Fruit fly (Drosophila melanogaster) whole organism, embryonic: ENCODE data around the gene CG11550.

Experiments
- B-H2 ChIP-seq: fragments of 200-800 bp; sonication (Bioruptor generic); optimal IDR thresholded peaks from 2 replicates; lab custom pipeline; 2018; ENCODE audit warnings: missing biosample characterization, mild to moderate bottlenecking, missing genetic modification characterization
- Bdp1 ChIP-seq: fragments of 200-800 bp; sonication (Bioruptor generic); optimal IDR thresholded peaks from 3 replicates; lab custom pipeline; 2016; ENCODE audit warnings: missing biosample characterization, missing genetic modification characterization
- Blimp-1 ChIP-seq: fragments of 200-800 bp; sonication (Bioruptor generic); optimal IDR thresholded peaks from 3 replicates; lab custom pipeline; 2018; ENCODE audit warnings: missing biosample characterization, missing genetic modification characterization, mild to moderate bottlenecking, moderate library complexity, missing genetic modification reagents
- BtbVII ChIP-seq: fragments of 200-800 bp; sonication (Bioruptor generic); optimal IDR thresholded peaks from 3 replicates; lab custom pipeline; 2017; ENCODE audit warnings: missing biosample characterization, mild to moderate bottlenecking, missing genetic modification characterization
- CG10147 ChIP-seq: fragments of 200-800 bp; sonication (Bioruptor generic); optimal IDR thresholded peaks from 2 replicates; lab custom pipeline; 2019; ENCODE audit warnings: missing biosample characterization, mild to moderate bottlenecking, missing genetic modification characterization, moderate library complexity
- CG10431 ChIP-seq: fragments of 200-800 bp; sonication (Bioruptor generic); optimal IDR thresholded peaks from 3 replicates; lab custom pipeline; 2018; ENCODE audit warnings: missing biosample characterization, mild to moderate bottlenecking, missing genetic modification characterization
- CG10565 ChIP-seq: fragments of 200-800 bp; sonication (Bioruptor generic); optimal IDR thresholded peaks from 3 replicates; lab custom pipeline; 2016; ENCODE audit warnings: missing biosample characterization, mild to moderate bottlenecking, missing genetic modification characterization
- CG13424 ChIP-seq: fragments of 200-800 bp; sonication (Bioruptor generic); optimal IDR thresholded peaks from 2 replicates; lab custom pipeline; 2019; ENCODE audit warnings: missing biosample characterization, mild to moderate bottlenecking, missing genetic modification characterization, moderate library complexity
- CG16815 ChIP-seq: fragments of 200-800 bp; sonication (Bioruptor generic); optimal IDR thresholded peaks from 3 replicates; lab custom pipeline; 2017; ENCODE audit warnings: missing biosample characterization, mild to moderate bottlenecking, missing genetic modification characterization
- CG17359 ChIP-seq: fragments of 200-800 bp; sonication (Bioruptor generic); optimal IDR thresholded peaks from 3 replicates; lab custom pipeline; 2018; ENCODE audit warnings: missing biosample characterization, mild to moderate bottlenecking, missing genetic modification characterization, moderate library complexity
- CG2120 ChIP-seq: fragments of 200-800 bp; sonication (Bioruptor generic); optimal IDR thresholded peaks from 3 replicates; lab custom pipeline; 2016; ENCODE audit warnings: missing biosample characterization, missing genetic modification characterization
- CG2678 ChIP-seq: fragments of 200-800 bp; sonication (Bioruptor generic); optimal IDR thresholded peaks from 3 replicates; lab custom pipeline; 2019; ENCODE audit warnings: missing biosample characterization, mild to moderate bottlenecking, missing genetic modification characterization, moderate library complexity
- CG2889 ChIP-seq: fragments of 200-800 bp; sonication (Bioruptor generic); IDR thresholded peaks from 3 replicates; pipeline ENCODE4 v1.3.6; 2022; ENCODE audit warnings: missing biosample characterization, missing genetic modification characterization
- CG30403 ChIP-seq: fragments of 200-800 bp; sonication (Bioruptor generic); optimal IDR thresholded peaks from 3 replicates; lab custom pipeline; 2016; ENCODE audit warnings: missing biosample characterization, missing genetic modification characterization
- CG31388 ChIP-seq: fragments of 200-800 bp; sonication (Bioruptor generic); optimal IDR thresholded peaks from 2 replicates; lab custom pipeline; 2016; ENCODE audit warnings: missing biosample characterization, missing genetic modification characterization
- CG32532 ChIP-seq: fragments of 200-800 bp; sonication (Bioruptor generic); IDR thresholded peaks from 2 replicates; pipeline ENCODE4 v1.3.6; 2022; ENCODE audit warnings: missing biosample characterization, missing genetic modification characterization
- CG5180 ChIP-seq: fragments of 200-800 bp; sonication (Bioruptor generic); optimal IDR thresholded peaks from 3 replicates; lab custom pipeline; 2017; ENCODE audit warnings: missing biosample characterization, missing genetic modification characterization, mild to moderate bottlenecking, moderate library complexity, missing genetic modification reagents
- CG7745 ChIP-seq: fragments of 200-800 bp; sonication (Bioruptor generic); optimal IDR thresholded peaks from 2 replicates; lab custom pipeline; 2018; ENCODE audit warnings: missing biosample characterization, mild to moderate bottlenecking, missing genetic modification characterization, moderate library complexity
- CG7839 ChIP-seq: fragments of 200-800 bp; sonication (Bioruptor generic); optimal IDR thresholded peaks from 3 replicates; lab custom pipeline; 2018; ENCODE audit warnings: missing biosample characterization, mild to moderate bottlenecking, missing genetic modification characterization, moderate library complexity
- CG8478 ChIP-seq: fragments of >200 bp; optimal IDR thresholded peaks from 2 replicates; lab custom pipeline; 2018
- CG9817 ChIP-seq: fragments of 200-800 bp; sonication (Bioruptor generic); optimal IDR thresholded peaks from 2 replicates; lab custom pipeline; 2018; ENCODE audit warnings: missing biosample characterization, mild to moderate bottlenecking, missing genetic modification characterization, moderate library complexity
- D ChIP-seq, 2 experiments: fragments of 200-800 bp in 1 of 2; fragments of >200 bp in 1 of 2; sonication (Bioruptor generic) in 1 of 2; optimal IDR thresholded peaks; 2 replicates in 1 of 2; 3 replicates in 1 of 2; lab custom pipeline; 2017; ENCODE audit warnings: mild to moderate bottlenecking in 1 of 2, missing biosample characterization in 1 of 2, missing genetic modification characterization in 1 of 2, missing genetic modification reagents in 1 of 2
- D19A ChIP-seq: fragments of 200-800 bp; optimal IDR thresholded peaks from 3 replicates; lab custom pipeline; 2019; ENCODE audit warnings: missing biosample characterization, mild to moderate bottlenecking, missing genetic modification characterization, moderate library complexity
- Dip2 ChIP-seq: fragments of 200-800 bp; sonication (Bioruptor generic); IDR thresholded peaks from 2 replicates; pipeline ENCODE4 v1.3.6; 2022; ENCODE audit warnings: missing biosample characterization, missing genetic modification characterization
- Dll ChIP-seq: fragments of 200-800 bp; sonication (Bioruptor generic); IDR thresholded peaks from 4 replicates; pipeline ENCODE4 v1.3.6; 2022; ENCODE audit warnings: missing biosample characterization, missing genetic modification characterization; ENCODE audit not compliant: partially characterized antibody
- HHEX ChIP-seq: fragments of 200-800 bp; sonication (Bioruptor generic); optimal IDR thresholded peaks from 3 replicates; lab custom pipeline; 2017; ENCODE audit warnings: missing biosample characterization, mild to moderate bottlenecking, missing genetic modification characterization, missing genetic modification reagents
- HLH4C ChIP-seq: fragments of 200-800 bp; sonication (Bioruptor generic); IDR thresholded peaks from 3 replicates; pipeline ENCODE4 v1.3.6; 2022; ENCODE audit warnings: missing biosample characterization, missing genetic modification characterization; ENCODE audit not compliant: partially characterized antibody
- Hmr ChIP-seq: fragments of 200-800 bp; sonication (Bioruptor generic); optimal IDR thresholded peaks from 3 replicates; lab custom pipeline; 2017; ENCODE audit warnings: mild to moderate bottlenecking, missing biosample characterization, missing genetic modification reagents, missing genetic modification characterization
- Hr3 ChIP-seq: fragments of 200-800 bp; sonication (Bioruptor generic); optimal IDR thresholded peaks from 3 replicates; lab custom pipeline; 2016; ENCODE audit warnings: missing biosample characterization, missing genetic modification characterization
- NFAT ChIP-seq: fragments of 200-800 bp; sonication (Bioruptor generic); IDR thresholded peaks from 2 replicates; pipeline ENCODE4 v1.3.6; 2022; ENCODE audit warnings: missing biosample characterization, missing genetic modification characterization
- NK7.1 ChIP-seq: fragments of 200-800 bp; sonication (Bioruptor generic); optimal IDR thresholded peaks from 3 replicates; lab custom pipeline; 2016; ENCODE audit warnings: missing biosample characterization, missing genetic modification characterization
- Oaz ChIP-seq: fragments of 200-800 bp; sonication (Bioruptor generic); IDR thresholded peaks from 2 replicates; pipeline ENCODE4 v1.3.6; 2022; ENCODE audit warnings: missing biosample characterization, missing genetic modification characterization
- Oli ChIP-seq: fragments of 200-800 bp; sonication (Bioruptor generic); optimal IDR thresholded peaks from 2 replicates; lab custom pipeline; 2018; ENCODE audit warnings: missing biosample characterization, mild to moderate bottlenecking, missing genetic modification characterization, moderate library complexity
- Pdp1 ChIP-seq, 2 experiments: fragments of 200-800 bp; sonication (Bioruptor generic); optimal IDR thresholded peaks; 3 replicates each; lab custom pipeline; 2016; ENCODE audit warnings: missing biosample characterization in 2 of 2, missing genetic modification characterization in 2 of 2, mild to moderate bottlenecking in 1 of 2, moderate library complexity in 1 of 2
- Spps ChIP-seq: fragments of 200-800 bp; sonication (Bioruptor generic); optimal IDR thresholded peaks from 2 replicates; lab custom pipeline; 2018; ENCODE audit warnings: missing biosample characterization, mild to moderate bottlenecking, missing genetic modification characterization
- Stat92E ChIP-seq, 3 experiments: fragments of >200 bp in 2 of 3; fragments of 200-800 bp in 1 of 3; sonication (Bioruptor generic) in 1 of 3; optimal IDR thresholded peaks; 2 replicates each; lab custom pipeline; 2017 to 2019; ENCODE audit warnings: missing biosample characterization in 3 of 3, missing genetic modification characterization in 3 of 3, mild to moderate bottlenecking in 1 of 3, moderate library complexity in 1 of 3
- Xbp1 ChIP-seq: fragments of 200-800 bp; sonication (Bioruptor generic); optimal IDR thresholded peaks from 3 replicates; lab custom pipeline; 2016; ENCODE audit warnings: missing biosample characterization, mild to moderate bottlenecking, missing genetic modification characterization
- amos ChIP-seq: fragments of 200-800 bp; sonication (Bioruptor generic); IDR thresholded peaks from 2 replicates; pipeline ENCODE4 v1.3.6; 2022; ENCODE audit warnings: missing biosample characterization, missing genetic modification characterization; ENCODE audit not compliant: partially characterized antibody
- bowl ChIP-seq: fragments of 200-800 bp; sonication (Bioruptor generic); IDR thresholded peaks from 2 replicates; pipeline ENCODE4 v1.3.6; 2022; ENCODE audit warnings: missing biosample characterization, missing genetic modification characterization
- crol ChIP-seq: fragments of 200-800 bp; sonication (Bioruptor generic); IDR thresholded peaks from 2 replicates; pipeline ENCODE4 v1.3.6; 2022; ENCODE audit warnings: missing biosample characterization, missing genetic modification characterization
- danr ChIP-seq: fragments of 200-800 bp; sonication (Bioruptor generic); IDR thresholded peaks from 2 replicates; pipeline ENCODE4 v1.3.6; 2022; ENCODE audit warnings: missing biosample characterization, missing genetic modification characterization
- eyg ChIP-seq: fragments of 200-800 bp; sonication (Bioruptor generic); optimal IDR thresholded peaks from 3 replicates; lab custom pipeline; 2016; ENCODE audit warnings: missing biosample characterization, missing genetic modification characterization
- gfzf ChIP-seq: fragments of 200-800 bp; sonication (Bioruptor generic); optimal IDR thresholded peaks from 2 replicates; lab custom pipeline; 2016; ENCODE audit warnings: missing biosample characterization, mild to moderate bottlenecking, missing genetic modification characterization, moderate library complexity
- gro ChIP-seq: fragments of 200-800 bp; sonication (Bioruptor generic); optimal IDR thresholded peaks from 2 replicates; lab custom pipeline; 2016; ENCODE audit warnings: missing biosample characterization, missing genetic modification characterization
- lab ChIP-seq: fragments of 200-800 bp; sonication (Bioruptor generic); optimal IDR thresholded peaks from 3 replicates; lab custom pipeline; 2017; ENCODE audit warnings: missing biosample characterization, missing genetic modification characterization, mild to moderate bottlenecking, moderate library complexity, missing genetic modification reagents
- lbe ChIP-seq: fragments of 200-800 bp; sonication (Bioruptor generic); optimal IDR thresholded peaks from 2 replicates; lab custom pipeline; 2016; ENCODE audit warnings: missing biosample characterization, mild to moderate bottlenecking, missing genetic modification characterization
- nmo ChIP-seq: fragments of 200-800 bp; sonication (Bioruptor generic); optimal IDR thresholded peaks from 2 replicates; lab custom pipeline; 2018; ENCODE audit warnings: missing biosample characterization, mild to moderate bottlenecking, missing genetic modification characterization, moderate library complexity
- pfk ChIP-seq: fragments of 200-800 bp; sonication (Bioruptor generic); optimal IDR thresholded peaks from 2 replicates; lab custom pipeline; 2018; ENCODE audit warnings: missing biosample characterization, mild to moderate bottlenecking, missing genetic modification characterization, moderate library complexity
- tio ChIP-seq: fragments of 200-800 bp; sonication (Bioruptor generic); optimal IDR thresholded peaks from 2 replicates; lab custom pipeline; 2017; ENCODE audit warnings: missing biosample characterization, missing genetic modification characterization, inconsistent platforms
- usp ChIP-seq: fragments of >200 bp; optimal IDR thresholded peaks from 2 replicates; lab custom pipeline; 2017; ENCODE audit warnings: missing biosample characterization, missing genetic modification characterization

The CG11550 gene

dm6 chr3R:31630376-31630775 lies 49.3 kb downstream of the CG11550 start (continued):
- TF ChIP-seq Stat92E (GFP tag; optimal IDR thresholded peaks at IDR 0.05; lab: Kevin White, UChicago): no peak
- TF ChIP-seq pfk (GFP tag; lab: Kevin White, UChicago): no peak
- no peak for TF ChIP-seq CG16815 (GFP tag; lab: Kevin White, UChicago)
- no peak for TF ChIP-seq HHEX (GFP tag; lab: Kevin White, UChicago)
- TF ChIP-seq eyg (GFP tag; lab: Kevin White, UChicago): no peak
- TF ChIP-seq CG8478: no peak
- TF ChIP-seq CG10147 (GFP tag; lab: Kevin White, UChicago): no peak
- peak; percentile 33; the same call in 1 of the 2 replicates for TF ChIP-seq Oaz
- no peak for TF ChIP-seq B-H2 (GFP tag; lab: Kevin White, UChicago)
- no peak for TF ChIP-seq CG13424
- TF ChIP-seq Bdp1: no peak
- TF ChIP-seq HLH4C (GFP tag; lab: Robert Waterston, UW): no peak
- TF ChIP-seq lab: peak; percentile 65
- TF ChIP-seq tio: peak; percentile 5
- no peak for TF ChIP-seq crol (GFP tag; lab: Robert Waterston, UW)
- no peak for TF ChIP-seq Dll (GFP tag; lab: Robert Waterston, UW)
- no peak for TF ChIP-seq CG10565 (GFP tag; lab: Kevin White, UChicago)
- no peak for TF ChIP-seq CG5180 (GFP tag; lab: Kevin White, UChicago)
- TF ChIP-seq Hr3 (GFP tag; lab: Kevin White, UChicago): no peak
- no peak for TF ChIP-seq bowl
- TF ChIP-seq D (optimal IDR thresholded peaks at IDR 0.05; lab: Kevin White, UChicago): no peak
- no peak for TF ChIP-seq D (GFP tag; optimal IDR thresholded peaks at IDR 0.05; lab: Kevin White, UChicago)
- TF ChIP-seq CG7839 (tag; lab: Kevin White, UChicago): peak; percentile 28
- TF ChIP-seq CG10431: no peak
- no peak for TF ChIP-seq CG31388 (GFP tag; lab: Kevin White, UChicago)
- TF ChIP-seq Pdp1 (GFP tag; optimal IDR thresholded peaks at IDR 0.05; lab: Kevin White, UChicago): no peak
- TF ChIP-seq Xbp1 (GFP tag; lab: Kevin White, UChicago): peak; percentile 27
- no peak for TF ChIP-seq NK7.1 (GFP tag; lab: Kevin White, UChicago)
- TF ChIP-seq NFAT (GFP tag; lab: Robert Waterston, UW): no peak
- peak; percentile 69 for TF ChIP-seq CG2120 (GFP tag; lab: Kevin White, UChicago)
- TF ChIP-seq Oli (tag; lab: Kevin White, UChicago): no peak
- TF ChIP-seq CG32532 (GFP tag; lab: Robert Waterston, UW): no peak
- no peak for TF ChIP-seq Spps
- TF ChIP-seq amos (GFP tag; lab: Robert Waterston, UW): no peak
- TF ChIP-seq CG7745 (tag; lab: Kevin White, UChicago): no peak
- TF ChIP-seq danr (GFP tag; lab: Robert Waterston, UW): no peak
- TF ChIP-seq lbe (GFP tag; lab: Kevin White, UChicago): no peak
- TF ChIP-seq CG2889 (GFP tag; lab: Robert Waterston, UW): no peak
- no peak for TF ChIP-seq D19A (tag; lab: Kevin White, UChicago)
- no peak for TF ChIP-seq nmo
- no peak for TF ChIP-seq Dip2 (GFP tag; lab: Robert Waterston, UW)
- TF ChIP-seq CG17359 (tag; lab: Kevin White, UChicago): no peak
- no peak for TF ChIP-seq CG9817 (tag; lab: Kevin White, UChicago)
- no peak for TF ChIP-seq BtbVII (GFP tag; lab: Kevin White, UChicago)
- no peak for TF ChIP-seq gro (GFP tag; lab: Kevin White, UChicago)
- TF ChIP-seq Blimp-1: no peak
- no peak for TF ChIP-seq CG30403
- TF ChIP-seq CG2678 (tag; lab: Kevin White, UChicago): peak; percentile 15
- peak; percentile 60 for TF ChIP-seq Hmr (GFP tag; lab: Kevin White, UChicago)
- no peak for TF ChIP-seq usp (GFP tag; lab: Kevin White, UChicago)
- no peak for TF ChIP-seq gfzf
